Fruit fly (Drosophila melanogaster) whole organism, embryonic: ENCODE data around the gene CG9150.
A peak's percentile ranks its signal among the peaks of the same experiment; 100 is the strongest.

Experiments
- CG10267 ChIP-seq: fragments of 200-800 bp; sonication (Bioruptor generic); optimal IDR thresholded peaks from 2 replicates; lab custom pipeline; 2018; ENCODE audit warnings: missing biosample characterization, mild to moderate bottlenecking, missing genetic modification characterization, moderate library complexity
- CG11085 ChIP-seq: fragments of 200-800 bp; sonication (Bioruptor generic); IDR thresholded peaks from 2 replicates; pipeline ENCODE4 v1.3.6; 2022; ENCODE audit warnings: missing biosample characterization, missing genetic modification characterization
- CG12659 ChIP-seq: fragments of 200-800 bp; sonication (Bioruptor generic); optimal IDR thresholded peaks from 3 replicates; lab custom pipeline; 2017; ENCODE audit warnings: mild to moderate bottlenecking, missing biosample characterization, missing genetic modification reagents, missing genetic modification characterization
- CG13287 ChIP-seq: fragments of 200-800 bp; sonication (Bioruptor generic); IDR thresholded peaks from 2 replicates; pipeline ENCODE4 v1.3.6; 2022; ENCODE audit warnings: missing biosample characterization, missing genetic modification characterization; ENCODE audit not compliant: partially characterized antibody
- CG15011 ChIP-seq: fragments of 200-800 bp; sonication (Bioruptor generic); optimal IDR thresholded peaks from 3 replicates; lab custom pipeline; 2018; ENCODE audit warnings: missing biosample characterization, mild to moderate bottlenecking, missing genetic modification characterization
- CG16813 ChIP-seq: fragments of 200-800 bp; sonication (Bioruptor generic); IDR thresholded peaks from 3 replicates; pipeline ENCODE4 v1.3.6; 2022; ENCODE audit warnings: missing biosample characterization, missing genetic modification characterization; ENCODE audit not compliant: partially characterized antibody
- CG17802 ChIP-seq: fragments of 200-800 bp; sonication (Bioruptor generic); optimal IDR thresholded peaks from 2 replicates; lab custom pipeline; 2018; ENCODE audit warnings: missing biosample characterization, mild to moderate bottlenecking, missing genetic modification characterization, moderate library complexity
- CG17912 ChIP-seq: fragments of 200-800 bp; sonication (Bioruptor generic); optimal IDR thresholded peaks from 2 replicates; lab custom pipeline; 2018; ENCODE audit warnings: missing biosample characterization, mild to moderate bottlenecking, missing genetic modification characterization
- CG1832 ChIP-seq: fragments of 200-800 bp; sonication (Bioruptor generic); optimal IDR thresholded peaks from 2 replicates; lab custom pipeline; 2017; ENCODE audit warnings: missing biosample characterization, mild to moderate bottlenecking, missing genetic modification characterization, inconsistent platforms
- CG31388 ChIP-seq: fragments of 200-800 bp; sonication (Bioruptor generic); optimal IDR thresholded peaks from 2 replicates; lab custom pipeline; 2016; ENCODE audit warnings: missing biosample characterization, missing genetic modification characterization
- CG5953 ChIP-seq: fragments of 200-800 bp; sonication (Bioruptor generic); IDR thresholded peaks from 2 replicates; pipeline ENCODE4 v1.3.6; 2022; ENCODE audit warnings: missing biosample characterization, missing genetic modification characterization
- CG6813 ChIP-seq: fragments of 200-800 bp; sonication (Bioruptor generic); optimal IDR thresholded peaks from 2 replicates; lab custom pipeline; 2017; ENCODE audit warnings: missing biosample characterization, missing genetic modification characterization, mild to moderate bottlenecking, moderate library complexity, missing genetic modification reagents
- CG7963 ChIP-seq: fragments of 200-800 bp; sonication (Bioruptor generic); IDR thresholded peaks from 3 replicates; pipeline ENCODE4 v1.3.6; 2022; ENCODE audit warnings: missing biosample characterization, missing genetic modification characterization; ENCODE audit not compliant: partially characterized antibody
- CG8388 ChIP-seq: fragments of 200-800 bp; sonication (Bioruptor generic); optimal IDR thresholded peaks from 2 replicates; lab custom pipeline; 2019; ENCODE audit warnings: missing biosample characterization, mild to moderate bottlenecking, missing genetic modification characterization, moderate library complexity
- CTCF ChIP-seq: fragments of 200-800 bp; sonication (Bioruptor generic); optimal IDR thresholded peaks from 2 replicates; lab custom pipeline; 2017; ENCODE audit warnings: missing biosample characterization, mild to moderate bottlenecking, missing genetic modification characterization, moderate library complexity
- CrebB ChIP-seq: fragments of 200-800 bp; sonication (Bioruptor generic); optimal IDR thresholded peaks from 3 replicates; lab custom pipeline; 2018; ENCODE audit warnings: missing biosample characterization, mild to moderate bottlenecking, missing genetic modification characterization
- D19A ChIP-seq: fragments of 200-800 bp; optimal IDR thresholded peaks from 3 replicates; lab custom pipeline; 2019; ENCODE audit warnings: missing biosample characterization, mild to moderate bottlenecking, missing genetic modification characterization, moderate library complexity
- Dek ChIP-seq: fragments of 200-800 bp; sonication (Bioruptor generic); optimal IDR thresholded peaks from 3 replicates; lab custom pipeline; 2019; ENCODE audit warnings: missing biosample characterization, mild to moderate bottlenecking, missing genetic modification characterization, moderate library complexity
- Dfd ChIP-seq, 2 experiments: fragments of >200 bp; optimal IDR thresholded peaks; 2 replicates each; lab custom pipeline; 2017; ENCODE audit warnings: missing biosample characterization in 2 of 2, missing genetic modification characterization in 2 of 2
- Dip3 ChIP-seq: fragments of 200-800 bp; sonication (Bioruptor generic); optimal IDR thresholded peaks from 3 replicates; lab custom pipeline; 2016; ENCODE audit warnings: missing biosample characterization, missing genetic modification characterization
- E2f2 ChIP-seq: fragments of 200-800 bp; sonication (Bioruptor generic); IDR thresholded peaks from 2 replicates; pipeline ENCODE4 v1.3.6; 2022; ENCODE audit warnings: missing biosample characterization, missing genetic modification characterization
- Ets97D ChIP-seq: fragments of 200-800 bp; sonication (Bioruptor generic); optimal IDR thresholded peaks from 3 replicates; lab custom pipeline; 2016; ENCODE audit warnings: missing biosample characterization, missing genetic modification characterization
- MBD-R2 ChIP-seq: fragments of 200-800 bp; sonication (Bioruptor generic); IDR thresholded peaks from 2 replicates; pipeline ENCODE4 v1.3.6; 2022; ENCODE audit warnings: missing biosample characterization, missing genetic modification characterization
- Myb ChIP-seq: fragments of 200-800 bp; sonication (Bioruptor generic); optimal IDR thresholded peaks from 2 replicates; lab custom pipeline; 2016; ENCODE audit warnings: missing biosample characterization, missing genetic modification characterization
- NC2α ChIP-seq: fragments of 200-800 bp; sonication (Bioruptor generic); optimal IDR thresholded peaks from 2 replicates; lab custom pipeline; 2016; ENCODE audit warnings: missing biosample characterization, missing genetic modification characterization
- Neu2 ChIP-seq: fragments of 200-800 bp; sonication (Bioruptor generic); optimal IDR thresholded peaks from 3 replicates; lab custom pipeline; 2016; ENCODE audit warnings: missing biosample characterization, missing genetic modification characterization, borderline replicate concordance
- Pdp1 ChIP-seq, 2 experiments: fragments of 200-800 bp; sonication (Bioruptor generic); optimal IDR thresholded peaks; 3 replicates each; lab custom pipeline; 2016; ENCODE audit warnings: missing biosample characterization in 2 of 2, missing genetic modification characterization in 2 of 2, mild to moderate bottlenecking in 1 of 2, moderate library complexity in 1 of 2
- Rfx ChIP-seq: fragments of 200-800 bp; sonication (Bioruptor generic); IDR thresholded peaks from 2 replicates; pipeline ENCODE4 v1.3.6; 2022; ENCODE audit warnings: missing biosample characterization, missing genetic modification characterization
- Side ChIP-seq: fragments of 200-800 bp; sonication (Bioruptor generic); optimal IDR thresholded peaks from 2 replicates; lab custom pipeline; 2016; ENCODE audit warnings: missing biosample characterization, missing genetic modification characterization
- Stat92E ChIP-seq, 3 experiments: fragments of >200 bp in 2 of 3; fragments of 200-800 bp in 1 of 3; sonication (Bioruptor generic) in 1 of 3; optimal IDR thresholded peaks; 2 replicates each; lab custom pipeline; 2017 to 2019; ENCODE audit warnings: missing biosample characterization in 3 of 3, missing genetic modification characterization in 3 of 3, mild to moderate bottlenecking in 1 of 3, moderate library complexity in 1 of 3
- TFAM ChIP-seq: fragments of 200-800 bp; sonication (Bioruptor generic); optimal IDR thresholded peaks from 2 replicates; lab custom pipeline; 2017; ENCODE audit warnings: missing biosample characterization, missing genetic modification characterization, inconsistent platforms
- YL-1 ChIP-seq: fragments of 200-800 bp; sonication (Bioruptor generic); optimal IDR thresholded peaks from 3 replicates; lab custom pipeline; 2017; ENCODE audit warnings: missing biosample characterization, mild to moderate bottlenecking, missing genetic modification characterization
- ac ChIP-seq: fragments of 200-800 bp; sonication (Bioruptor generic); optimal IDR thresholded peaks from 3 replicates; lab custom pipeline; 2017; ENCODE audit warnings: missing biosample characterization, mild to moderate bottlenecking, missing genetic modification characterization
- crc ChIP-seq: fragments of 200-800 bp; sonication (Bioruptor generic); optimal IDR thresholded peaks from 2 replicates; lab custom pipeline; 2016; ENCODE audit warnings: missing biosample characterization, missing genetic modification characterization
- croc ChIP-seq: fragments of 200-800 bp; sonication (Bioruptor generic); conservative IDR thresholded peaks from 3 replicates; pipeline ENCODE4 v1.3.6; 2022; ENCODE audit warnings: missing biosample characterization, missing genetic modification characterization
- exex ChIP-seq: fragments of 200-800 bp; sonication (Bioruptor generic); optimal IDR thresholded peaks from 4 replicates; lab custom pipeline; 2018; ENCODE audit warnings: missing biosample characterization, mild to moderate bottlenecking, missing genetic modification characterization, moderate library complexity
- knrl ChIP-seq: fragments of 200-800 bp; sonication (Bioruptor generic); IDR thresholded peaks from 3 replicates; pipeline ENCODE4 v1.3.6; 2022; ENCODE audit warnings: missing biosample characterization, missing genetic modification characterization; ENCODE audit not compliant: partially characterized antibody
- mld ChIP-seq: fragments of 200-800 bp; sonication (Bioruptor generic); IDR thresholded peaks from 3 replicates; pipeline ENCODE4 v1.3.6; 2022; ENCODE audit warnings: missing biosample characterization, missing genetic modification characterization; ENCODE audit not compliant: partially characterized antibody
- phol ChIP-seq: fragments of 200-800 bp; sonication (Bioruptor generic); optimal IDR thresholded peaks from 3 replicates; lab custom pipeline; 2018; ENCODE audit warnings: missing biosample characterization, mild to moderate bottlenecking, missing genetic modification characterization, moderate library complexity
- pzg ChIP-seq: fragments of 200-800 bp; sonication (Bioruptor generic); optimal IDR thresholded peaks from 3 replicates; lab custom pipeline; 2018; ENCODE audit warnings: missing biosample characterization, mild to moderate bottlenecking, missing genetic modification characterization, moderate library complexity
- rib ChIP-seq: fragments of 200-800 bp; sonication (Bioruptor generic); IDR thresholded peaks from 2 replicates; pipeline ENCODE4 v1.3.6; 2022; ENCODE audit warnings: missing biosample characterization, missing genetic modification characterization
- sc ChIP-seq, 3 experiments: fragments of >200 bp in 2 of 3; fragments of 200-800 bp in 1 of 3; sonication (Bioruptor generic) in 1 of 3; optimal IDR thresholded peaks; 2 replicates in 2 of 3; 3 replicates in 1 of 3; lab custom pipeline; 2017; ENCODE audit warnings: mild to moderate bottlenecking in 1 of 3, missing biosample characterization in 1 of 3, missing genetic modification characterization in 1 of 3, missing genetic modification reagents in 1 of 3
- sd ChIP-seq: fragments of 200-800 bp; sonication (Bioruptor generic); optimal IDR thresholded peaks from 3 replicates; lab custom pipeline; 2018; ENCODE audit warnings: missing biosample characterization, mild to moderate bottlenecking, missing genetic modification characterization, moderate library complexity
- sr ChIP-seq: fragments of 200-800 bp; sonication (Bioruptor generic); IDR thresholded peaks from 3 replicates; pipeline ENCODE4 v1.3.6; 2022; ENCODE audit warnings: missing biosample characterization, missing genetic modification characterization
- sug ChIP-seq: fragments of 200-800 bp; optimal IDR thresholded peaks from 2 replicates; lab custom pipeline; 2019; ENCODE audit warnings: missing biosample characterization, mild to moderate bottlenecking, missing genetic modification characterization, moderate library complexity
- trem ChIP-seq: fragments of 200-800 bp; optimal IDR thresholded peaks from 3 replicates; lab custom pipeline; 2019; ENCODE audit warnings: missing biosample characterization, mild to moderate bottlenecking, missing genetic modification characterization, moderate library complexity
- unc-4 ChIP-seq: fragments of 200-800 bp; sonication (Bioruptor generic); IDR thresholded peaks from 2 replicates; pipeline ENCODE4 v1.3.6; 2022; ENCODE audit warnings: missing biosample characterization, missing genetic modification characterization; ENCODE audit not compliant: partially characterized antibody
- unpg ChIP-seq: fragments of 200-800 bp; sonication (Bioruptor generic); optimal IDR thresholded peaks from 3 replicates; lab custom pipeline; 2018; ENCODE audit warnings: missing biosample characterization, mild to moderate bottlenecking, missing genetic modification characterization, moderate library complexity
- wdn ChIP-seq: fragments of 200-800 bp; sonication (Bioruptor generic); IDR thresholded peaks from 2 replicates; pipeline ENCODE4 v1.3.6; 2022; ENCODE audit warnings: missing biosample characterization, missing genetic modification characterization

CG9150 gene

DNA sequence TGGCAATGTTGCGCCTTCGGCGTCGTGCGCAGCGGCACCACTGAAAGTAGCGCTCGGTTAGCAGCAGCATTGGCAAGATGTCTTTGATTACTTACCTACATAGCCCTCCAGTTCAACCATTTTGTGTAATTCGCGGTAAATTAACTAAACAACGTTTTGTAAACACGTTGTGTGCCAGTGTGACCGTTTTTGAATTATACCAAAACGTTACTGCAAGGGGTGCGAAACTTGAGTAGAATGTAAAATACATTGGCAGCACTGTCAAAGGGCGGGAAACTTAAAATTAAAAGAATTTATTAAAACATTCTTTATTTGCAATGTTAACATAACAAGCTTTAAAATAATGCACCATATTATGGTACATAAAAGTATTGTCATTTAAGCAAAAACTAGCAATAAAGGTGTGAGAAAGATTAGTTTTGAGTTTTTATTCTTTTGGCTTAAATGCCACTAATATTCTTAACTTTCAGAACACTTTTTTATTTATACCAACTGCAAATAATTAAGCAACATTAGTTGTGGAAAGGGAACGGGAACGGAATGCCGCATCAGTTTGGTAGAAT, 44.0 kb downstream of the CG9150 start, which contains the start of gene CG9107 (continued):
- no peak for TF ChIP-seq CG31388 (GFP tag; lab: Kevin White, UChicago)
- TF ChIP-seq sd, result no peak
- no peak for TF ChIP-seq TFAM (GFP tag; lab: Kevin White, UChicago)
- peak; percentile 68; the same call in 1 of the 2 replicates for TF ChIP-seq MBD-R2 (GFP tag; lab: Robert Waterston, UW)
- TF ChIP-seq Dek (tag; lab: Kevin White, UChicago), result no peak
- TF ChIP-seq CG16813, result no peak
- TF ChIP-seq Myb, result peak; percentile 78
- no peak for TF ChIP-seq CG11085
- TF ChIP-seq exex (tag; lab: Kevin White, UChicago), result no peak
- peak in 1 of 2 experiments; percentile 34 for TF ChIP-seq Pdp1 (GFP tag; optimal IDR thresholded peaks at IDR 0.05; lab: Kevin White, UChicago)
- no peak for TF ChIP-seq unpg (GFP tag; lab: Kevin White, UChicago)
- TF ChIP-seq D19A (tag; lab: Kevin White, UChicago), result peak; percentile 36
- no peak for TF ChIP-seq NC2α (GFP tag; lab: Kevin White, UChicago)
- no peak for TF ChIP-seq croc (GFP tag; lab: Robert Waterston, UW)
- TF ChIP-seq wdn (GFP tag; lab: Robert Waterston, UW), result no peak
- TF ChIP-seq knrl, result peak; percentile 43; the same call in 1 of the 3 replicates
- TF ChIP-seq sug (tag; lab: Kevin White, UChicago), result no peak
- no peak for TF ChIP-seq rib
- TF ChIP-seq CG15011 (GFP tag; lab: Kevin White, UChicago), result no peak
- no peak for TF ChIP-seq Side
- TF ChIP-seq Dip3 (GFP tag; lab: Kevin White, UChicago), result no peak
- TF ChIP-seq CG7963 (GFP tag; lab: Robert Waterston, UW), result no peak
- TF ChIP-seq Dfd (GFP tag; optimal IDR thresholded peaks at IDR 0.05; lab: Kevin White, UChicago), result no peak
- TF ChIP-seq trem (tag; lab: Kevin White, UChicago), result peak; percentile 90
- no peak for TF ChIP-seq CrebB
- TF ChIP-seq YL-1 (GFP tag; lab: Kevin White, UChicago), result peak; percentile 25
- no peak for TF ChIP-seq CG6813 (GFP tag; lab: Kevin White, UChicago)
- no peak for TF ChIP-seq Neu2 (GFP tag; lab: Kevin White, UChicago)
- TF ChIP-seq crc (GFP tag; lab: Kevin White, UChicago), result no peak
- peak; percentile 63 for TF ChIP-seq phol
- no peak for TF ChIP-seq unc-4 (GFP tag; lab: Robert Waterston, UW)
- no peak for TF ChIP-seq sc (optimal IDR thresholded peaks at IDR 0.05; lab: Kevin White, UChicago)
- no peak for TF ChIP-seq sc (GFP tag; optimal IDR thresholded peaks at IDR 0.05; lab: Kevin White, UChicago)
- TF ChIP-seq CG8388 (GFP tag; lab: Kevin White, UChicago), result no peak
- no peak for TF ChIP-seq CG17912 (GFP tag; lab: Kevin White, UChicago)
- no peak for TF ChIP-seq CG17802 (tag; lab: Kevin White, UChicago)
- no peak for TF ChIP-seq Stat92E (GFP tag; optimal IDR thresholded peaks at IDR 0.05; lab: Kevin White, UChicago)
- TF ChIP-seq mld, result no peak
- peak; percentile 92 for TF ChIP-seq pzg (GFP tag; lab: Kevin White, UChicago)
- TF ChIP-seq CG5953, result no peak
- no peak for TF ChIP-seq sr (GFP tag; lab: Robert Waterston, UW)
- no peak for TF ChIP-seq Rfx (GFP tag; lab: Robert Waterston, UW)
- TF ChIP-seq CG10267 (tag; lab: Kevin White, UChicago), result peak; percentile 34
- peak; percentile 32; the same call in 1 of the 2 replicates for TF ChIP-seq CG13287 (GFP tag; lab: Robert Waterston, UW)
- TF ChIP-seq CTCF, result no peak
- TF ChIP-seq Ets97D, result peak; percentile 12
- peak; percentile 10 for TF ChIP-seq CG12659 (GFP tag; lab: Kevin White, UChicago)
- no peak for TF ChIP-seq ac (GFP tag; lab: Kevin White, UChicago)
- no peak for TF ChIP-seq CG1832 (GFP tag; lab: Kevin White, UChicago)
- peak; percentile 98 for TF ChIP-seq E2f2 (GFP tag; lab: Robert Waterston, UW)
